Fruit fly (Drosophila melanogaster) whole organism, pupa: ENCODE results near the gene spn-B.

Experiments used
- CG13204 ChIP-seq: fragments of 200-800 bp; sonication (Bioruptor generic); optimal IDR thresholded peaks from 2 replicates; lab custom pipeline; 2018; ENCODE audit warnings: missing biosample characterization, mild to moderate bottlenecking, missing genetic modification characterization, moderate library complexity
- CG34367 ChIP-seq: fragments of 200-800 bp; sonication (Bioruptor generic); optimal IDR thresholded peaks from 2 replicates; lab custom pipeline; 2018; ENCODE audit warnings: missing biosample characterization, mild to moderate bottlenecking, missing genetic modification characterization
- CG4496 ChIP-seq: fragments of 200-800 bp; sonication (Bioruptor generic); IDR thresholded peaks from 3 replicates; pipeline ENCODE4 v1.3.6; 2022; ENCODE audit warnings: missing biosample characterization, missing genetic modification characterization
- EcR ChIP-seq: fragments of 200-800 bp; sonication (Bioruptor generic); optimal IDR thresholded peaks from 3 replicates; lab custom pipeline; 2019; ENCODE audit warnings: missing biosample characterization, missing genetic modification characterization, mild to moderate bottlenecking, moderate library complexity, missing genetic modification reagents
- Snoo ChIP-seq: fragments of 200-800 bp; sonication (Bioruptor generic); optimal IDR thresholded peaks from 3 replicates; lab custom pipeline; 2017; ENCODE audit warnings: missing biosample characterization, mild to moderate bottlenecking, missing genetic modification characterization, inconsistent platforms

- peak; percentile 45 for TF ChIP-seq CG34367 (tag; lab: Kevin White, UChicago)
- TF ChIP-seq EcR (GFP tag; lab: Kevin White, UChicago): no peak
- TF ChIP-seq Snoo: peak; percentile 32
- TF ChIP-seq CG13204: no peak
- peak; percentile 30; the same call in 1 of the 3 replicates for TF ChIP-seq CG4496 (GFP tag; lab: Robert Waterston, UW)
Measured at dm6 chr3R:14292307-14292711, 35.5 kb upstream of the spn-B start.
